Worm (Caenorhabditis elegans) whole organism, early embryonic: Measurements from ENCODE around the gene ifc-2.

ENCODE experiments used
- B0310.2 ChIP-seq: sonication (generic microtip); optimal IDR thresholded peaks from 2 replicates; lab custom pipeline; 2016; ENCODE audit warnings: mild to moderate bottlenecking, missing genetic modification characterization, missing compliant biosample characterization
- F13C5.2 ChIP-seq: sonication (generic microtip); optimal IDR thresholded peaks from 2 replicates; lab custom pipeline; 2017; ENCODE audit warnings: mild to moderate bottlenecking, missing genetic modification characterization, inconsistent platforms, missing compliant biosample characterization
- ama-1 ChIP-seq: fragments of 150-350 bp; optimal IDR thresholded peaks from 2 replicates; lab custom pipeline; 2014
- ceh-13 ChIP-seq: fragments of 200-800 bp; sonication (Bioruptor generic); optimal IDR thresholded peaks from 2 replicates; lab custom pipeline; 2018; ENCODE audit warnings: mild to moderate bottlenecking, missing genetic modification characterization, missing compliant biosample characterization
- ceh-36 ChIP-seq: sonication (generic microtip); optimal IDR thresholded peaks from 2 replicates; lab custom pipeline; 2016; ENCODE audit warnings: missing genetic modification characterization, inconsistent platforms, missing compliant biosample characterization
- ets-7 ChIP-seq: sonication (generic microtip); optimal IDR thresholded peaks from 2 replicates; lab custom pipeline; 2016; ENCODE audit warnings: missing genotype, missing genetic modification characterization, missing compliant biosample characterization
- flt-1 ChIP-seq: fragments of 200-800 bp; sonication (Bioruptor generic); IDR thresholded peaks from 2 replicates; pipeline ENCODE4 v1.3.6; 2022; ENCODE audit warnings: missing genetic modification characterization, missing compliant biosample characterization
- hmbx-1 ChIP-seq: sonication (generic microtip); optimal IDR thresholded peaks from 2 replicates; lab custom pipeline; 2016; ENCODE audit warnings: mild to moderate bottlenecking, missing genetic modification characterization, missing compliant biosample characterization
- hmg-4 ChIP-seq: fragments of 200-800 bp; sonication (Bioruptor generic); optimal IDR thresholded peaks from 2 replicates; lab custom pipeline; 2018; ENCODE audit warnings: mild to moderate bottlenecking, missing genetic modification characterization, missing compliant biosample characterization
- hnd-1 ChIP-seq: sonication (generic microtip); optimal IDR thresholded peaks from 2 replicates; lab custom pipeline; 2016; ENCODE audit warnings: missing genetic modification characterization, missing compliant biosample characterization
- scrt-1 ChIP-seq: fragments of 200-800 bp; sonication (Bioruptor generic); IDR thresholded peaks from 2 replicates; pipeline ENCODE4 v1.3.6; 2022; ENCODE audit warnings: missing genetic modification characterization, missing compliant biosample characterization
- sea-1 ChIP-seq: fragments of 200-800 bp; sonication (Bioruptor generic); conservative IDR thresholded peaks from 2 replicates; pipeline ENCODE4 v1.3.6; 2022; ENCODE audit warnings: missing genetic modification characterization, missing compliant biosample characterization
- tbx-37 ChIP-seq: fragments of 200-800 bp; sonication (Bioruptor generic); conservative IDR thresholded peaks from 2 replicates; pipeline ENCODE4 v1.3.6; 2022; ENCODE audit warnings: missing genetic modification reagents, missing genetic modification characterization, missing compliant biosample characterization
- tra-4 ChIP-seq: sonication (generic microtip); optimal IDR thresholded peaks from 2 replicates; lab custom pipeline; 2017; ENCODE audit warnings: missing genetic modification characterization, missing compliant biosample characterization

ce11 chrX:609553-609952, 45.2 kb downstream of the ifc-2 start:
- TF ChIP-seq tbx-37 (GFP tag; lab: Robert Waterston, UW) (no peak), ama-1 (lab: Kevin White, UChicago) (no peak), hnd-1 (tag; lab: Kevin White, UChicago) (no peak), F13C5.2 (tag; lab: Kevin White, UChicago) (no peak), ets-7 (tag; lab: Kevin White, UChicago) (no peak), tra-4 (no peak), hmbx-1 (tag; lab: Kevin White, UChicago) (no peak), scrt-1 (GFP tag; lab: Robert Waterston, UW) (no peak), ceh-36 (tag; lab: Kevin White, UChicago) (no peak), ceh-13 (GFP tag; lab: Kevin White, UChicago) (no peak), B0310.2 (tag; lab: Kevin White, UChicago) (no peak), flt-1 (GFP tag; lab: Robert Waterston, UW) (no peak), hmg-4 (GFP tag; lab: Kevin White, UChicago) (no peak), sea-1 (no peak)
